Worm (Caenorhabditis elegans) whole organism, L4/young adult: ENCODE results near the gene aly-3.

Experiments used
- W03F9.2 ChIP-seq: fragments of 150-350 bp; optimal IDR thresholded peaks from 2 replicates; lab custom pipeline; 2014; ENCODE audit warnings: missing biosample characterization, missing genetic modification characterization
- him-1 ChIP-seq: sonication (generic microtip); optimal IDR thresholded peaks from 2 replicates; lab custom pipeline; 2016; ENCODE audit warnings: missing genotype, missing genetic modification reagents, missing genetic modification characterization, missing compliant biosample characterization

- TF ChIP-seq W03F9.2 (no peak), him-1 (no peak)
Measured at ce11 chrIV:12122874-12123664, at the start of gene aly-3.
